Worm (Caenorhabditis elegans) whole organism, L3 larva: ENCODE results near the gene irld-24.

ENCODE experiments used
- R02D3.7 ChIP-seq: fragments of 150-350 bp; optimal IDR thresholded peaks from 2 replicates; lab custom pipeline; 2014; ENCODE audit warnings: missing biosample characterization, missing genetic modification characterization
- ZK546.5 ChIP-seq: sonication (generic microtip); optimal IDR thresholded peaks from 2 replicates; lab custom pipeline; 2017; ENCODE audit warnings: missing biosample characterization, missing genetic modification characterization
- ceh-82 ChIP-seq: fragments of 150-350 bp; optimal IDR thresholded peaks from 2 replicates; lab custom pipeline; 2014; ENCODE audit warnings: missing biosample characterization, missing genetic modification characterization
- elt-3 ChIP-seq, 3 experiments: fragments of 150-350 bp in 1 of 3; sonication (generic microtip) in 2 of 3; optimal IDR thresholded peaks; 2 replicates in 2 of 3; 4 replicates in 1 of 3; lab custom pipeline; 2014 to 2017; ENCODE audit warnings: missing biosample characterization in 3 of 3, missing genetic modification characterization in 3 of 3
- lin-15B ChIP-seq: fragments of 150-350 bp; optimal IDR thresholded peaks from 2 replicates; lab custom pipeline; 2014; ENCODE audit warnings: missing biosample characterization, missing genetic modification characterization
- lin-39 ChIP-seq: fragments of 150-350 bp; optimal IDR thresholded peaks from 2 replicates; lab custom pipeline; 2018; ENCODE audit warnings: missing biosample characterization, missing genetic modification reagents, missing genetic modification characterization
- lsy-12 ChIP-seq: sonication (generic microtip); optimal IDR thresholded peaks from 2 replicates; lab custom pipeline; 2016; ENCODE audit warnings: mild to moderate bottlenecking, missing genetic modification characterization, missing compliant biosample characterization
- nhr-28 ChIP-seq: fragments of 150-350 bp; optimal IDR thresholded peaks from 2 replicates; lab custom pipeline; 2014; ENCODE audit warnings: missing biosample characterization, missing genetic modification characterization
- nhr-43 ChIP-seq: sonication (generic microtip); optimal IDR thresholded peaks from 2 replicates; lab custom pipeline; 2016; ENCODE audit warnings: mild to moderate bottlenecking, missing genetic modification characterization, missing compliant biosample characterization; ENCODE audit not compliant: poor library complexity, severe bottlenecking
- nhr-77 ChIP-seq: fragments of 150-350 bp; optimal IDR thresholded peaks from 2 replicates; lab custom pipeline; 2014; ENCODE audit warnings: missing biosample characterization, missing genetic modification characterization
- tbx-2 ChIP-seq: sonication (generic microtip); optimal IDR thresholded peaks from 2 replicates; lab custom pipeline; 2016; ENCODE audit warnings: mild to moderate bottlenecking, missing genetic modification characterization, missing compliant biosample characterization
- ztf-11 ChIP-seq: fragments of 150-350 bp; optimal IDR thresholded peaks from 2 replicates; lab custom pipeline; 2014; ENCODE audit warnings: missing biosample characterization, missing genetic modification characterization
- ztf-4 ChIP-seq: fragments of 150-350 bp; optimal IDR thresholded peaks from 2 replicates; lab custom pipeline; 2014; ENCODE audit warnings: missing biosample characterization, missing genetic modification characterization

- TF ChIP-seq lin-15B (tag; lab: Kevin White, UChicago) (no peak), ztf-11 (tag; lab: Kevin White, UChicago) (no peak), elt-3 (tag; optimal IDR thresholded peaks at IDR 0.05; lab: Kevin White, UChicago) (no peak), lsy-12 (tag; lab: Kevin White, UChicago) (no peak), ceh-82 (tag; lab: Kevin White, UChicago) (no peak), tbx-2 (no peak), nhr-28 (tag; lab: Kevin White, UChicago) (no peak), ZK546.5 (tag; lab: Kevin White, UChicago) (no peak), nhr-43 (tag; lab: Kevin White, UChicago) (no peak), lin-39 (no peak), nhr-77 (tag; lab: Kevin White, UChicago) (no peak), R02D3.7 (tag; lab: Kevin White, UChicago) (no peak), ztf-4 (tag; lab: Kevin White, UChicago) (no peak)
Observed at ce11 chrX:13948810-13949209, 37.6 kb upstream of the irld-24 start, which contains the start of gene alg-1.
